Worm (Caenorhabditis elegans) whole organism, mixed stage, embryonic: ENCODE data around the gene parp-2.

Experiments used
- ceh-39 ChIP-seq: fragments of 150-350 bp; optimal IDR thresholded peaks from 2 replicates; lab custom pipeline; 2014; ENCODE audit warnings: missing biosample characterization, missing genetic modification characterization
- elt-3 ChIP-seq: fragments of 150-350 bp; optimal IDR thresholded peaks from 2 replicates; lab custom pipeline; 2014; ENCODE audit warnings: missing biosample characterization, missing genetic modification characterization
- ham-2 ChIP-seq: fragments of 200-800 bp; sonication (Bioruptor generic); optimal IDR thresholded peaks from 2 replicates; lab custom pipeline; 2018; ENCODE audit warnings: mild to moderate bottlenecking, missing genetic modification characterization, missing compliant biosample characterization
- mep-1 ChIP-seq: fragments of 150-350 bp; optimal IDR thresholded peaks from 2 replicates; lab custom pipeline; 2017; ENCODE audit warnings: missing biosample characterization, missing genetic modification reagents, missing genetic modification characterization, inconsistent platforms
- mls-2 ChIP-seq: sonication (generic microtip); optimal IDR thresholded peaks from 2 replicates; lab custom pipeline; 2016; ENCODE audit warnings: mild to moderate bottlenecking, missing genetic modification characterization, moderate library complexity, missing compliant biosample characterization
- nhr-12 ChIP-seq: fragments of 150-350 bp; optimal IDR thresholded peaks from 2 replicates; lab custom pipeline; 2014; ENCODE audit warnings: missing biosample characterization, missing genetic modification characterization
- nhr-237 ChIP-seq: fragments of 150-350 bp; optimal IDR thresholded peaks from 2 replicates; lab custom pipeline; 2014; ENCODE audit warnings: missing biosample characterization, missing genetic modification characterization
- nhr-28 ChIP-seq: fragments of 150-350 bp; optimal IDR thresholded peaks from 2 replicates; lab custom pipeline; 2014; ENCODE audit warnings: missing biosample characterization, missing genetic modification characterization
- pha-4 ChIP-seq: fragments of 150-350 bp; optimal IDR thresholded peaks from 2 replicates; lab custom pipeline; 2018; ENCODE audit warnings: missing biosample characterization, missing genetic modification reagents, missing genetic modification characterization
- snpc-4 ChIP-seq: fragments of 150-350 bp; optimal IDR thresholded peaks from 2 replicates; lab custom pipeline; 2014; ENCODE audit warnings: missing biosample characterization, missing genetic modification characterization
- tbx-8 ChIP-seq: fragments of 200-800 bp; sonication (Bioruptor generic); optimal IDR thresholded peaks from 2 replicates; lab custom pipeline; 2018; ENCODE audit warnings: mild to moderate bottlenecking, missing genetic modification characterization, moderate library complexity, missing compliant biosample characterization
- ztf-11 ChIP-seq: fragments of 150-350 bp; optimal IDR thresholded peaks from 2 replicates; lab custom pipeline; 2014; ENCODE audit warnings: missing biosample characterization, missing genetic modification characterization

- TF ChIP-seq nhr-237 (tag; lab: Kevin White, UChicago) (no peak), nhr-28 (tag; lab: Kevin White, UChicago) (no peak), snpc-4 (tag; lab: Kevin White, UChicago) (no peak), elt-3 (tag; lab: Kevin White, UChicago) (no peak), nhr-12 (tag; lab: Kevin White, UChicago) (no peak), mep-1 (tag; lab: Kevin White, UChicago) (no peak), tbx-8 (GFP tag; lab: Kevin White, UChicago) (no peak), ham-2 (GFP tag; lab: Kevin White, UChicago) (no peak), pha-4 (tag; lab: Kevin White, UChicago) (no peak), ceh-39 (tag; lab: Kevin White, UChicago) (no peak), ztf-11 (tag; lab: Kevin White, UChicago) (no peak), mls-2 (tag; lab: Kevin White, UChicago) (no peak)
These were observed 42.1 kb upstream of the parp-2 start, which contains the start of gene sra-6 for ce11 chrII:9550718-9551117.
